Worm (Caenorhabditis elegans) whole organism, L4/young adult: ENCODE results near the gene str-155.

Experiments used
- W03F9.2 ChIP-seq: fragments of 150-350 bp; optimal IDR thresholded peaks from 2 replicates; lab custom pipeline; 2014; ENCODE audit warnings: missing biosample characterization, missing genetic modification characterization
- dao-5 ChIP-seq: sonication (generic microtip); optimal IDR thresholded peaks from 2 replicates; lab custom pipeline; 2016; ENCODE audit warnings: missing genotype, missing genetic modification characterization, moderate library complexity, missing compliant biosample characterization
- him-1 ChIP-seq: sonication (generic microtip); optimal IDR thresholded peaks from 2 replicates; lab custom pipeline; 2016; ENCODE audit warnings: missing genotype, missing genetic modification reagents, missing genetic modification characterization, missing compliant biosample characterization

ce11 chrIV:4890543-4890942 is 25.2 kb upstream of the str-155 start, which contains the start of gene T08B6.9:
- TF ChIP-seq W03F9.2 (tag; lab: Kevin White, UChicago) (no peak), him-1 (tag; lab: Kevin White, UChicago) (no peak), dao-5 (tag; lab: Kevin White, UChicago) (no peak)
